Fruit fly (Drosophila melanogaster) whole organism, adult: Measurements from ENCODE around the gene dls.

ENCODE experiments used
- CG14711 ChIP-seq: fragments of 200-800 bp; sonication (Bioruptor generic); optimal IDR thresholded peaks from 2 replicates; lab custom pipeline; 2018; ENCODE audit warnings: missing biosample characterization, mild to moderate bottlenecking, missing genetic modification characterization, moderate library complexity
- CG33017 ChIP-seq: fragments of 200-800 bp; sonication (Bioruptor generic); optimal IDR thresholded peaks from 2 replicates; lab custom pipeline; 2018; ENCODE audit warnings: missing biosample characterization, mild to moderate bottlenecking, missing genetic modification characterization, moderate library complexity
- CG7101 ChIP-seq: fragments of 200-800 bp; sonication (Bioruptor generic); optimal IDR thresholded peaks from 2 replicates; lab custom pipeline; 2018; ENCODE audit warnings: missing biosample characterization, mild to moderate bottlenecking, missing genetic modification characterization, moderate library complexity
- Hr96 ChIP-seq: fragments of 200-800 bp; sonication (Bioruptor generic); optimal IDR thresholded peaks from 2 replicates; lab custom pipeline; 2016; ENCODE audit warnings: missing biosample characterization, missing genetic modification characterization
- cnc ChIP-seq, 2 experiments: fragments of >200 bp; optimal IDR thresholded peaks; 2 replicates each; lab custom pipeline; 2017
- kay ChIP-seq: fragments of 200-800 bp; sonication (Bioruptor generic); peaks from one replicate; lab custom pipeline; 2016; ENCODE audit warnings: missing biosample characterization, missing genetic modification characterization, borderline replicate concordance
- pad ChIP-seq: fragments of 200-800 bp; sonication (Bioruptor generic); optimal IDR thresholded peaks from 3 replicates; lab custom pipeline; 2017; ENCODE audit warnings: missing biosample characterization, missing genetic modification characterization, mild to moderate bottlenecking, moderate library complexity, missing genetic modification reagents

DNA sequence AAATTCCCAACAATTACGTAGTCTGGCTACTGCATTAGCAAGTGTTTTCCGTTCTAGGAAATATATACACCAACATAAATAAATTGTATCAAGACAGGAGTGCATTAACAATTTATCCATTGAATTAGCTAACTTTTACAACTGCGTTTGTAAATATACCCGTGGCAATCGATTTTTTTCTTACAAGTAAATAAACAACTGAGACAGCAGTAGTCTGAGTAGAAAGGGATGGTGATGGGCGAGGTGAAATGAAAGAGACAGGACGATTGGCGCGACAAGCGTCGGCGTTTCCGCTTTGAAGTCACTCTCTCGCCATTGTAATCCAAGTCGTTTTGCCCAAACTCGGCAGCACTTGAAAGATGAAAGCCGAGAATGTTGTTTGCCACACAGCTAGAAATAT is 45.6 kb upstream of the dls start:
- TF ChIP-seq CG14711 (tag; lab: Kevin White, UChicago): no peak
- no peak for TF ChIP-seq pad
- TF ChIP-seq CG33017 (tag; lab: Kevin White, UChicago): no peak
- no peak for TF ChIP-seq CG7101
- no peak for TF ChIP-seq Hr96 (GFP tag; lab: Kevin White, UChicago)
- no peak for TF ChIP-seq cnc (optimal IDR thresholded peaks at IDR 0.05; lab: Kevin White, UChicago)
- TF ChIP-seq kay (GFP tag; lab: Kevin White, UChicago): no peak
